Fruit fly (Drosophila melanogaster): ENCODE results near the gene Klp98A.

DNA sequence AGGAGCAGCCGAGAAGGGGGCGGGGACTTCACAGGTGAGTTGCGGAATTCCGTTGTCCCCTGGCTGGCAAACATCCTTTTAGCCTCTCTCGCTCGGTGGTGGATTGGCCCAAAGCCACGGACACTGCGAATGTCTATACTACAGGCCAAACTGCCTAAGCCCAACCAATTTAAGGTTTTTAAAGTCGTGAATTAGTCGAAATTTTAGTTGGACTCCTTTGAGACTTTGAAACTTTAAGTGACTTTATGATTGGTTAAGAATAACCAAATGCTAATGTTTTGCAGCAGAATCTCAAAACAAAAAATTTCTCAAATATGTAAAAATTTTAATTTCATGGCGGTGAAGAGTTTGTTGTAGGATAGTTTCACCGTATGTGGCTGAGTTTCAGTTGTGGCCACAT lies 49.6 kb upstream of the Klp98A start:
- TF ChIP-seq Hr96 (GFP tag; optimal IDR thresholded peaks at IDR 0.05) = no peak
- TF ChIP-seq CG7045 (GFP tag; optimal IDR thresholded peaks at IDR 0.05) = no peak
- TF ChIP-seq ovo (GFP tag; optimal IDR thresholded peaks at IDR 0.05) = no peak
- TF ChIP-seq tj (GFP tag; optimal IDR thresholded peaks at IDR 0.05) = no peak
- TF ChIP-seq CG12768 (GFP tag; optimal IDR thresholded peaks at IDR 0.05) = no peak
- TF ChIP-seq toe (GFP tag; optimal IDR thresholded peaks at IDR 0.05) = no peak

All from whole organism, adult.